Fruit fly (Drosophila melanogaster) whole organism, prepupa: ENCODE results near the gene Esp.
A peak's percentile ranks its signal among the peaks of the same experiment; 100 is the strongest.

Source experiments
- Blimp-1 ChIP-seq: fragments of 200-800 bp; sonication (Bioruptor generic); optimal IDR thresholded peaks from 3 replicates; lab custom pipeline; 2017; ENCODE audit warnings: missing biosample characterization, missing genetic modification characterization, mild to moderate bottlenecking, moderate library complexity, missing genetic modification reagents
- CG10669 ChIP-seq: fragments of 200-800 bp; sonication (Bioruptor generic); optimal IDR thresholded peaks from 3 replicates; lab custom pipeline; 2018; ENCODE audit warnings: missing biosample characterization, mild to moderate bottlenecking, missing genetic modification characterization, moderate library complexity
- CG11294 ChIP-seq: fragments of 200-800 bp; sonication (Bioruptor generic); IDR thresholded peaks from 2 replicates; pipeline ENCODE4 v1.3.6; 2022; ENCODE audit warnings: missing biosample characterization, missing genetic modification characterization
- CG11762 ChIP-seq: fragments of 200-800 bp; sonication (Bioruptor generic); optimal IDR thresholded peaks from 3 replicates; lab custom pipeline; 2016; ENCODE audit warnings: missing biosample characterization, missing genetic modification characterization; ENCODE audit not compliant: insufficient read depth
- CG15336 ChIP-seq: fragments of 200-800 bp; sonication (Bioruptor generic); IDR thresholded peaks from 2 replicates; pipeline ENCODE4 v1.3.6; 2022; ENCODE audit warnings: missing biosample characterization, missing genetic modification characterization
- CG1621 ChIP-seq: fragments of 200-800 bp; sonication (Bioruptor generic); optimal IDR thresholded peaks from 3 replicates; lab custom pipeline; 2018; ENCODE audit warnings: missing biosample characterization, mild to moderate bottlenecking, missing genetic modification characterization
- CG31627 ChIP-seq: fragments of 200-800 bp; sonication (Bioruptor generic); optimal IDR thresholded peaks from 3 replicates; lab custom pipeline; 2016; ENCODE audit warnings: missing biosample characterization, missing genetic modification characterization
- CG32006 ChIP-seq: fragments of 200-800 bp; sonication (Bioruptor generic); optimal IDR thresholded peaks from 3 replicates; lab custom pipeline; 2017; ENCODE audit warnings: missing biosample characterization, mild to moderate bottlenecking, missing genetic modification characterization
- CG6163 ChIP-seq: fragments of 200-800 bp; sonication (Bioruptor generic); IDR thresholded peaks from 3 replicates; pipeline ENCODE4 v1.3.6; 2022; ENCODE audit warnings: missing biosample characterization, missing genetic modification characterization
- CG6792 ChIP-seq: fragments of 200-800 bp; sonication (Bioruptor generic); optimal IDR thresholded peaks from 3 replicates; lab custom pipeline; 2016; ENCODE audit warnings: missing biosample characterization, missing genetic modification characterization
- CG6808 ChIP-seq: fragments of 200-800 bp; sonication (Bioruptor generic); optimal IDR thresholded peaks from 3 replicates; lab custom pipeline; 2017; ENCODE audit warnings: missing biosample characterization, missing genetic modification characterization, mild to moderate bottlenecking, moderate library complexity, missing genetic modification reagents
- CG6854 ChIP-seq: fragments of 200-800 bp; sonication (Bioruptor generic); optimal IDR thresholded peaks from 2 replicates; lab custom pipeline; 2017; ENCODE audit warnings: missing biosample characterization, mild to moderate bottlenecking, missing genetic modification characterization
- CG7368 ChIP-seq: fragments of 200-800 bp; sonication (Bioruptor generic); optimal IDR thresholded peaks from 3 replicates; lab custom pipeline; 2016; ENCODE audit warnings: missing biosample characterization, missing genetic modification characterization
- CG9139 ChIP-seq: fragments of 200-800 bp; sonication (Bioruptor generic); optimal IDR thresholded peaks from 3 replicates; lab custom pipeline; 2017; ENCODE audit warnings: missing biosample characterization, mild to moderate bottlenecking, missing genetic modification characterization
- Eip78C ChIP-seq: fragments of 200-800 bp; sonication (Bioruptor generic); peaks from one replicate; lab custom pipeline; 2016; ENCODE audit warnings: missing biosample characterization, missing genetic modification characterization
- Ets21C ChIP-seq: fragments of 200-800 bp; sonication (Bioruptor generic); optimal IDR thresholded peaks from 3 replicates; lab custom pipeline; 2016; ENCODE audit warnings: missing biosample characterization, missing genetic modification characterization
- Ets96B ChIP-seq: fragments of 200-800 bp; optimal IDR thresholded peaks from 2 replicates; lab custom pipeline; 2019; ENCODE audit warnings: missing biosample characterization, mild to moderate bottlenecking, missing genetic modification characterization, moderate library complexity
- Hr39 ChIP-seq: fragments of 200-800 bp; sonication (Bioruptor generic); optimal IDR thresholded peaks from 2 replicates; lab custom pipeline; 2016; ENCODE audit warnings: missing biosample characterization, missing genetic modification characterization
- Met ChIP-seq: fragments of 200-800 bp; sonication (Bioruptor generic); optimal IDR thresholded peaks from 3 replicates; lab custom pipeline; 2016; ENCODE audit warnings: missing biosample characterization, missing genetic modification characterization
- Smox ChIP-seq: fragments of 200-800 bp; sonication (Bioruptor generic); optimal IDR thresholded peaks from 3 replicates; lab custom pipeline; 2016; ENCODE audit warnings: missing biosample characterization, missing genetic modification characterization
- Sox14 ChIP-seq: fragments of 200-800 bp; sonication (Bioruptor generic); optimal IDR thresholded peaks from 3 replicates; lab custom pipeline; 2016; ENCODE audit warnings: missing biosample characterization, missing genetic modification characterization
- achi ChIP-seq: fragments of 200-800 bp; sonication (Bioruptor generic); optimal IDR thresholded peaks from 3 replicates; lab custom pipeline; 2016; ENCODE audit warnings: missing biosample characterization, missing genetic modification characterization
- dsx ChIP-seq: fragments of 200-800 bp; optimal IDR thresholded peaks from 3 replicates; lab custom pipeline; 2019; ENCODE audit warnings: missing biosample characterization, mild to moderate bottlenecking, missing genetic modification characterization, moderate library complexity; ENCODE audit not compliant: poor library complexity, severe bottlenecking
- eg ChIP-seq: fragments of 200-800 bp; sonication (Bioruptor generic); IDR thresholded peaks from 3 replicates; pipeline ENCODE4 v1.3.6; 2022; ENCODE audit warnings: missing biosample characterization, missing genetic modification characterization
- fd59A ChIP-seq: fragments of 200-800 bp; sonication (Bioruptor generic); optimal IDR thresholded peaks from 2 replicates; lab custom pipeline; 2017; ENCODE audit warnings: missing biosample characterization, mild to moderate bottlenecking, missing genetic modification characterization, missing genetic modification reagents
- fd85E ChIP-seq: fragments of 200-800 bp; sonication (Bioruptor generic); optimal IDR thresholded peaks from 3 replicates; lab custom pipeline; 2016; ENCODE audit warnings: missing biosample characterization, missing genetic modification characterization
- fkh ChIP-seq: fragments of 200-800 bp; sonication (Bioruptor generic); optimal IDR thresholded peaks from 3 replicates; lab custom pipeline; 2017; ENCODE audit warnings: missing biosample characterization, mild to moderate bottlenecking, missing genetic modification characterization, moderate library complexity
- lz ChIP-seq: fragments of 200-800 bp; sonication (Bioruptor generic); optimal IDR thresholded peaks from 3 replicates; lab custom pipeline; 2016; ENCODE audit warnings: missing biosample characterization, missing genetic modification characterization
- salr ChIP-seq, 2 experiments: fragments of 200-800 bp; sonication (Bioruptor generic); optimal IDR thresholded peaks; 3 replicates each; lab custom pipeline; 2016 to 2018; ENCODE audit warnings: missing biosample characterization in 2 of 2, missing genetic modification characterization in 2 of 2, mild to moderate bottlenecking in 1 of 2
- spab ChIP-seq: fragments of 200-800 bp; sonication (Bioruptor generic); optimal IDR thresholded peaks from 2 replicates; lab custom pipeline; 2017; ENCODE audit warnings: missing biosample characterization, mild to moderate bottlenecking, missing genetic modification characterization, missing genetic modification reagents
- ss ChIP-seq, 2 experiments: fragments of 200-800 bp; sonication (Bioruptor generic); optimal IDR thresholded peaks; 2 replicates in 1 of 2; 3 replicates in 1 of 2; lab custom pipeline; 2017 to 2018; ENCODE audit warnings: mild to moderate bottlenecking in 2 of 2, missing biosample characterization in 2 of 2, missing genetic modification characterization in 2 of 2, moderate library complexity in 1 of 2
- svp ChIP-seq: fragments of 200-800 bp; sonication (Bioruptor generic); peaks from one replicate; lab custom pipeline; 2016; ENCODE audit warnings: missing biosample characterization, missing genetic modification characterization
- topi ChIP-seq: fragments of 200-800 bp; sonication (Bioruptor generic); optimal IDR thresholded peaks from 3 replicates; lab custom pipeline; 2016; ENCODE audit warnings: missing biosample characterization, missing genetic modification characterization
- vri ChIP-seq: fragments of 200-800 bp; sonication (Bioruptor generic); optimal IDR thresholded peaks from 3 replicates; lab custom pipeline; 2016; ENCODE audit warnings: missing biosample characterization, mild to moderate bottlenecking, missing genetic modification characterization

Esp gene

DNA sequence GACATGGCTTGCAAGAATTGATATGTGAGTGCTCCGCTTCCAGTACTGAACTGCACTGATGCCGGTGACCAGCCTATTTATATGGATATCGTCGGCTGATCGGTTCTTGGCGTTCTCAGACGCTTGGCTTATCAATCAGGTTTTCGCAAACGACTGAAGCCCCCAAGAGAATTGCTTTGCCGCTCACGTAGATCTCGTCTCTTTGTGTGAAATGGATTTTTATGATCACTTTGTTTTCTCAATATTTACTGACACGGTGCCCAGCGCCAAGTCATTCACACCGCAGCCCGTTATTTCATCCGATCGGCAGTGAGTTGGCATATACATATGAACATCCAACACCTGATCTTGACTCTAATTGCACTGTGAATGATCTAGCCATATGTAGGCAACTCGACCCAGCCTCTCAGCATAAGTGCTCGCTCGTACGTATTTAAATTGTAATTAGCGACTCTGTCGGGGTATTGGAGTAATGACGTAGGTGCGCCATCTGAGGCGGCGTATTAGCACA, 18.6 kb downstream of the Esp start, which contains the start of gene CG13639:
Gene CG13639, minus strand, starts transcription at position 51 of the 511 bp plus-strand sequence.
- TF ChIP-seq achi = no peak
- TF ChIP-seq Ets96B (tag; lab: Kevin White, UChicago) = no peak
- TF ChIP-seq topi = no peak
- TF ChIP-seq Eip78C (GFP tag; lab: Kevin White, UChicago) = peak; percentile 69
- no peak for TF ChIP-seq fd85E (GFP tag; lab: Kevin White, UChicago)
- 0 out of 3 replicates have a peak, but pooled peaks have one; percentile 24 for TF ChIP-seq CG6163 (GFP tag; lab: Robert Waterston, UW)
- TF ChIP-seq CG15336 = no peak
- TF ChIP-seq Ets21C (GFP tag; lab: Kevin White, UChicago) = no peak
- TF ChIP-seq fd59A (GFP tag; lab: Kevin White, UChicago) = no peak
- no peak for TF ChIP-seq CG7368 (GFP tag; lab: Kevin White, UChicago)
- TF ChIP-seq CG31627 (GFP tag; lab: Kevin White, UChicago) = no peak
- no peak for TF ChIP-seq lz (GFP tag; lab: Kevin White, UChicago)
- no peak for TF ChIP-seq Met (GFP tag; lab: Kevin White, UChicago)
- TF ChIP-seq fkh = no peak
- TF ChIP-seq CG6792 (GFP tag; lab: Kevin White, UChicago) = no peak
- TF ChIP-seq ss (GFP tag; optimal IDR thresholded peaks at IDR 0.05; lab: Kevin White, UChicago) = peak in 1 of 2 experiments; percentile 51
- no peak for TF ChIP-seq eg (GFP tag; lab: Robert Waterston, UW)
- TF ChIP-seq CG9139 (GFP tag; lab: Kevin White, UChicago) = peak; percentile 27
- TF ChIP-seq CG1621 (tag; lab: Kevin White, UChicago) = no peak
- TF ChIP-seq, all 60 proteins: peak for 4

dm6 chr3R:24862065-24862464, 20.3 kb downstream of the Esp start, which contains the start of gene CG13640:
CG13640 (minus strand) TSS chr3R:24862165.
- TF ChIP-seq fd59A (GFP tag; lab: Kevin White, UChicago) (no peak), CG6854 (no peak), Ets21C (GFP tag; lab: Kevin White, UChicago) (no peak)

- peak; percentile 50 for TF ChIP-seq svp (GFP tag; lab: Kevin White, UChicago)
- no peak for TF ChIP-seq Hr39 (GFP tag; lab: Kevin White, UChicago)
- TF ChIP-seq CG32006 (GFP tag; lab: Kevin White, UChicago) = no peak
- TF ChIP-seq Eip78C (GFP tag; lab: Kevin White, UChicago) = no peak
- no peak for TF ChIP-seq CG10669 (GFP tag; lab: Kevin White, UChicago)
- no peak for TF ChIP-seq CG31627 (GFP tag; lab: Kevin White, UChicago)
- TF ChIP-seq Smox = no peak
- no peak for TF ChIP-seq fd85E (GFP tag; lab: Kevin White, UChicago)
- TF ChIP-seq dsx = no peak
- TF ChIP-seq CG11294 = no peak
- no peak for TF ChIP-seq Blimp-1 (GFP tag; lab: Kevin White, UChicago)
- no peak for TF ChIP-seq achi
- TF ChIP-seq eg (GFP tag; lab: Robert Waterston, UW) = no peak
- TF ChIP-seq spab (GFP tag; lab: Kevin White, UChicago) = no peak
- TF ChIP-seq vri = peak; percentile 48
- TF ChIP-seq CG6808 = no peak
- TF ChIP-seq salr (GFP tag; optimal IDR thresholded peaks at IDR 0.05; lab: Kevin White, UChicago) = no peak
- peak; percentile 31 for TF ChIP-seq fkh
- no peak for TF ChIP-seq Sox14 (GFP tag; lab: Kevin White, UChicago)
- TF ChIP-seq CG11762 (GFP tag; lab: Kevin White, UChicago) = no peak
These were observed 20.9 kb downstream of the Esp start, which contains the start of gene CG7016 for dm6 chr3R:24862574-24863089. CG7016 (plus strand) TSS chr3R:24862931.

- no peak for TF ChIP-seq svp (GFP tag; lab: Kevin White, UChicago)
- no peak for TF ChIP-seq CG6792 (GFP tag; lab: Kevin White, UChicago)
- no peak for TF ChIP-seq fd59A (GFP tag; lab: Kevin White, UChicago)
These were observed 22.2 kb downstream of the Esp start for dm6 chr3R:24863894-24864293.
